Worm (Caenorhabditis elegans) whole organism, late embryonic: ENCODE results near the gene bec-1.
A peak's percentile ranks its signal among the peaks of the same experiment; 100 is the strongest.

Source experiments
- C38D4.7 ChIP-seq: fragments of 200-800 bp; sonication (Bioruptor generic); optimal IDR thresholded peaks from 2 replicates; lab custom pipeline; 2018; ENCODE audit warnings: mild to moderate bottlenecking, missing genetic modification characterization, moderate library complexity, missing compliant biosample characterization
- F13H6.1 ChIP-seq: sonication (generic microtip); optimal IDR thresholded peaks from 2 replicates; lab custom pipeline; 2016; ENCODE audit warnings: missing genetic modification characterization, missing compliant biosample characterization
- K09A11.1 ChIP-seq: sonication (generic microtip); optimal IDR thresholded peaks from 2 replicates; lab custom pipeline; 2017; ENCODE audit warnings: antibody characterized with exemption, mild to moderate bottlenecking, missing genetic modification characterization, missing compliant biosample characterization; ENCODE audit not compliant: insufficient read depth
- T23F11.4 ChIP-seq: fragments of 200-800 bp; sonication (Bioruptor generic); optimal IDR thresholded peaks from 2 replicates; lab custom pipeline; 2018; ENCODE audit warnings: mild to moderate bottlenecking, missing genetic modification characterization, missing compliant biosample characterization
- Y22D7AL.16 ChIP-seq: sonication (generic microtip); optimal IDR thresholded peaks from 2 replicates; lab custom pipeline; 2016; ENCODE audit warnings: missing genetic modification characterization, missing compliant biosample characterization
- ahr-1 ChIP-seq: sonication (generic microtip); optimal IDR thresholded peaks from 2 replicates; lab custom pipeline; 2016; ENCODE audit warnings: missing genetic modification characterization, missing compliant biosample characterization
- ama-1 ChIP-seq: fragments of 150-350 bp; optimal IDR thresholded peaks from 2 replicates; lab custom pipeline; 2014
- ceh-18 ChIP-seq: sonication (generic microtip); optimal IDR thresholded peaks from 2 replicates; lab custom pipeline; 2016; ENCODE audit warnings: missing genetic modification characterization, missing compliant biosample characterization
- ceh-19 ChIP-seq: fragments of 200-800 bp; sonication (Bioruptor generic); optimal IDR thresholded peaks from 2 replicates; lab custom pipeline; 2018; ENCODE audit warnings: mild to moderate bottlenecking, missing genetic modification characterization, missing compliant biosample characterization
- ceh-22 ChIP-seq: sonication (generic microtip); optimal IDR thresholded peaks from 2 replicates; lab custom pipeline; 2017; ENCODE audit warnings: missing biosample characterization, missing genetic modification characterization
- ceh-24 ChIP-seq: sonication (generic microtip); optimal IDR thresholded peaks from 2 replicates; lab custom pipeline; 2016; ENCODE audit warnings: mild to moderate bottlenecking, missing genetic modification characterization, missing compliant biosample characterization
- ceh-31 ChIP-seq: sonication (generic microtip); optimal IDR thresholded peaks from 2 replicates; lab custom pipeline; 2016; ENCODE audit warnings: missing genetic modification characterization, missing compliant biosample characterization
- ceh-48 ChIP-seq: sonication (generic microtip); optimal IDR thresholded peaks from 2 replicates; lab custom pipeline; 2016; ENCODE audit warnings: missing genetic modification characterization, inconsistent platforms, missing compliant biosample characterization
- ceh-6 ChIP-seq: fragments of 200-800 bp; sonication (Bioruptor generic); optimal IDR thresholded peaks from 2 replicates; lab custom pipeline; 2018; ENCODE audit warnings: mild to moderate bottlenecking, missing genetic modification characterization, missing compliant biosample characterization
- che-1 ChIP-seq: sonication (generic microtip); optimal IDR thresholded peaks from 2 replicates; lab custom pipeline; 2016; ENCODE audit warnings: mild to moderate bottlenecking, missing genetic modification characterization, missing compliant biosample characterization
- dmd-4 ChIP-seq: sonication (generic microtip); optimal IDR thresholded peaks from 2 replicates; lab custom pipeline; 2016; ENCODE audit warnings: borderline replicate concordance, missing genetic modification characterization, missing compliant biosample characterization
- elt-2 ChIP-seq: sonication (generic microtip); optimal IDR thresholded peaks from 2 replicates; lab custom pipeline; 2016; ENCODE audit warnings: missing genetic modification reagents, missing genetic modification characterization, missing compliant biosample characterization
- ets-4 ChIP-seq: sonication (generic microtip); optimal IDR thresholded peaks from 2 replicates; lab custom pipeline; 2016; ENCODE audit warnings: missing genetic modification characterization, missing compliant biosample characterization
- gmeb-2 ChIP-seq: sonication (generic microtip); optimal IDR thresholded peaks from 2 replicates; lab custom pipeline; 2016; ENCODE audit warnings: missing genetic modification characterization, inconsistent platforms, missing compliant biosample characterization
- hlh-30 ChIP-seq: sonication (generic microtip); optimal IDR thresholded peaks from 2 replicates; lab custom pipeline; 2017; ENCODE audit warnings: antibody characterized with exemption, missing genetic modification characterization, missing compliant biosample characterization; ENCODE audit not compliant: insufficient read depth
- lin-11 ChIP-seq: fragments of 200-800 bp; sonication (Bioruptor generic); optimal IDR thresholded peaks from 2 replicates; lab custom pipeline; 2018; ENCODE audit warnings: mild to moderate bottlenecking, missing genetic modification characterization, missing compliant biosample characterization
- madf-2 ChIP-seq: sonication (generic microtip); optimal IDR thresholded peaks from 2 replicates; lab custom pipeline; 2017; ENCODE audit warnings: missing genetic modification characterization, missing compliant biosample characterization
- nfya-1 ChIP-seq: sonication (generic microtip); optimal IDR thresholded peaks from 2 replicates; lab custom pipeline; 2017; ENCODE audit warnings: missing genetic modification characterization, mild to moderate bottlenecking, missing compliant biosample characterization, antibody characterized with exemption, moderate library complexity
- nhr-232 ChIP-seq: sonication (generic microtip); optimal IDR thresholded peaks from 2 replicates; lab custom pipeline; 2016; ENCODE audit warnings: missing genetic modification characterization, missing compliant biosample characterization
- npax-4 ChIP-seq: sonication (generic microtip); optimal IDR thresholded peaks from 2 replicates; lab custom pipeline; 2016; ENCODE audit warnings: missing genetic modification characterization, missing compliant biosample characterization
- pat-9 ChIP-seq: fragments of 200-800 bp; sonication (Bioruptor generic); optimal IDR thresholded peaks from 2 replicates; lab custom pipeline; 2018; ENCODE audit warnings: mild to moderate bottlenecking, missing genetic modification characterization, moderate library complexity, missing compliant biosample characterization
- pax-1 ChIP-seq: fragments of 150-350 bp; optimal IDR thresholded peaks from 2 replicates; lab custom pipeline; 2014; ENCODE audit warnings: missing biosample characterization, missing genetic modification characterization
- pha-2 ChIP-seq: sonication (generic microtip); optimal IDR thresholded peaks from 2 replicates; lab custom pipeline; 2017; ENCODE audit warnings: mild to moderate bottlenecking, missing genetic modification characterization, missing compliant biosample characterization
- pqm-1 ChIP-seq: sonication (generic microtip); optimal IDR thresholded peaks from 2 replicates; lab custom pipeline; 2016; ENCODE audit warnings: missing genetic modification characterization, missing compliant biosample characterization
- rnt-1 ChIP-seq: sonication (generic microtip); optimal IDR thresholded peaks from 2 replicates; lab custom pipeline; 2016; ENCODE audit warnings: missing genetic modification characterization, missing compliant biosample characterization
- sox-2 ChIP-seq: fragments of 200-800 bp; sonication (Bioruptor generic); IDR thresholded peaks from 2 replicates; pipeline ENCODE4 v1.3.6; 2022; ENCODE audit warnings: missing genetic modification reagents, missing genetic modification characterization, missing compliant biosample characterization
- tbx-2 ChIP-seq: sonication (generic microtip); optimal IDR thresholded peaks from 2 replicates; lab custom pipeline; 2016; ENCODE audit warnings: missing genetic modification characterization, missing compliant biosample characterization
- tbx-7 ChIP-seq: sonication (generic microtip); optimal IDR thresholded peaks from 2 replicates; lab custom pipeline; 2016; ENCODE audit warnings: missing genotype, missing genetic modification characterization, missing compliant biosample characterization
- ttx-3 ChIP-seq: sonication (generic microtip); optimal IDR thresholded peaks from 2 replicates; lab custom pipeline; 2016; ENCODE audit warnings: missing genetic modification reagents, missing genetic modification characterization, missing compliant biosample characterization
- unc-3 ChIP-seq, 2 experiments: fragments of 200-800 bp in 1 of 2; sonication (Bioruptor generic) in 1 of 2; sonication (generic microtip) in 1 of 2; conservative IDR thresholded peaks in 1 of 2; optimal IDR thresholded peaks in 1 of 2; 2 replicates each; pipeline versions ENCODE4 v1.3.6 to Lab custom; 2016 to 2022; ENCODE audit warnings: missing compliant biosample characterization in 2 of 2, missing genetic modification characterization in 2 of 2, missing genetic modification reagents in 1 of 2
- unc-55 ChIP-seq: sonication (generic microtip); optimal IDR thresholded peaks from 2 replicates; lab custom pipeline; 2017; ENCODE audit warnings: missing biosample characterization, missing genetic modification reagents, missing genetic modification characterization
- unc-86 ChIP-seq: sonication (generic microtip); optimal IDR thresholded peaks from 2 replicates; lab custom pipeline; 2016; ENCODE audit warnings: missing genetic modification characterization, missing compliant biosample characterization
- zip-5 ChIP-seq: sonication (generic microtip); optimal IDR thresholded peaks from 2 replicates; lab custom pipeline; 2016; ENCODE audit warnings: missing genetic modification characterization, missing compliant biosample characterization

bec-1 gene

ce11 chrIV:5666115-5667028 is 2.1 kb upstream of the bec-1 start:
- no peak for TF ChIP-seq ceh-48 (tag; lab: Kevin White, UChicago)
- TF ChIP-seq tbx-2 (tag; lab: Kevin White, UChicago), result no peak
- no peak for TF ChIP-seq ceh-6 (GFP tag; lab: Kevin White, UChicago)
- no peak for TF ChIP-seq unc-86 (tag; lab: Kevin White, UChicago)
- TF ChIP-seq madf-2 (tag; lab: Kevin White, UChicago), result no peak
- TF ChIP-seq unc-3 (GFP tag; conservative IDR thresholded peaks at IDR 0.05; lab: Robert Waterston, UW), result no peak
- no peak for TF ChIP-seq unc-3 (tag; optimal IDR thresholded peaks at IDR 0.05; lab: Kevin White, UChicago)
- TF ChIP-seq ceh-22, result no peak
- TF ChIP-seq pat-9, result no peak
- no peak for TF ChIP-seq npax-4
- no peak for TF ChIP-seq ama-1
- no peak for TF ChIP-seq ceh-31 (tag; lab: Kevin White, UChicago)
- no peak for TF ChIP-seq Y22D7AL.16 (tag; lab: Kevin White, UChicago)
- no peak for TF ChIP-seq dmd-4 (tag; lab: Kevin White, UChicago)
- TF ChIP-seq ceh-24 (tag; lab: Kevin White, UChicago), result no peak
- TF ChIP-seq C38D4.7 (GFP tag; lab: Kevin White, UChicago), result no peak
- no peak for TF ChIP-seq zip-5 (tag; lab: Kevin White, UChicago)
- no peak for TF ChIP-seq lin-11
- TF ChIP-seq elt-2, result no peak
- TF ChIP-seq ahr-1, result no peak
- TF ChIP-seq, all 69 proteins: peak for 0

ce11 chrIV:5665353-5665918 is 1.2 kb upstream of the bec-1 start:
- peak; percentile 30 for TF ChIP-seq hlh-30 (tag; lab: Kevin White, UChicago)
- TF ChIP-seq ceh-31 (tag; lab: Kevin White, UChicago), result peak; percentile 19
- no peak for TF ChIP-seq tbx-7 (tag; lab: Kevin White, UChicago)
- TF ChIP-seq ceh-19, result no peak
- peak; percentile 4 for TF ChIP-seq nfya-1
- no peak for TF ChIP-seq rnt-1 (tag; lab: Kevin White, UChicago)
- peak; percentile 73 for TF ChIP-seq unc-55 (GFP tag; lab: Kevin White, UChicago)

ce11 chrIV:5662886-5663285 is 1.3 kb downstream of the bec-1 start:
- TF ChIP-seq sox-2, result no peak
- no peak for TF ChIP-seq pax-1 (tag; lab: Kevin White, UChicago)
- TF ChIP-seq che-1 (tag; lab: Kevin White, UChicago), result no peak
- no peak for TF ChIP-seq nhr-232 (tag; lab: Kevin White, UChicago)
- no peak for TF ChIP-seq Y22D7AL.16 (tag; lab: Kevin White, UChicago)
- TF ChIP-seq ahr-1, result no peak
- no peak for TF ChIP-seq rnt-1 (tag; lab: Kevin White, UChicago)
- no peak for TF ChIP-seq C38D4.7 (GFP tag; lab: Kevin White, UChicago)
- no peak for TF ChIP-seq hlh-30 (tag; lab: Kevin White, UChicago)
- no peak for TF ChIP-seq ceh-31 (tag; lab: Kevin White, UChicago)
- TF ChIP-seq ttx-3, result no peak
- TF ChIP-seq dmd-4 (tag; lab: Kevin White, UChicago), result no peak
- TF ChIP-seq T23F11.4, result no peak
- TF ChIP-seq pha-2 (tag; lab: Kevin White, UChicago), result no peak
- no peak for TF ChIP-seq K09A11.1
- no peak for TF ChIP-seq pqm-1 (tag; lab: Kevin White, UChicago)

- TF ChIP-seq zip-5 (tag; lab: Kevin White, UChicago), result no peak
- TF ChIP-seq Y22D7AL.16 (tag; lab: Kevin White, UChicago), result no peak
- TF ChIP-seq sox-2, result no peak
- TF ChIP-seq pqm-1 (tag; lab: Kevin White, UChicago), result no peak
- no peak for TF ChIP-seq ceh-19
- TF ChIP-seq ets-4 (tag; lab: Kevin White, UChicago), result no peak
- no peak for TF ChIP-seq gmeb-2
- TF ChIP-seq ceh-6 (GFP tag; lab: Kevin White, UChicago), result no peak
- no peak for TF ChIP-seq hlh-30 (tag; lab: Kevin White, UChicago)
- no peak for TF ChIP-seq K09A11.1
- no peak for TF ChIP-seq elt-2
- TF ChIP-seq F13H6.1 (tag; lab: Kevin White, UChicago), result no peak
- no peak for TF ChIP-seq ceh-18 (tag; lab: Kevin White, UChicago)
These were observed 2.2 kb downstream of the bec-1 start for ce11 chrIV:5662073-5662472.
